Worm (Caenorhabditis elegans) whole organism, late embryonic: Measurements from ENCODE around the gene try-12.

ENCODE experiments used
- C38D4.7 ChIP-seq: fragments of 200-800 bp; sonication (Bioruptor generic); optimal IDR thresholded peaks from 2 replicates; lab custom pipeline; 2018; ENCODE audit warnings: mild to moderate bottlenecking, missing genetic modification characterization, moderate library complexity, missing compliant biosample characterization
- F13H6.1 ChIP-seq: sonication (generic microtip); optimal IDR thresholded peaks from 2 replicates; lab custom pipeline; 2016; ENCODE audit warnings: missing genetic modification characterization, missing compliant biosample characterization
- K02D7.2 ChIP-seq: sonication (generic microtip); optimal IDR thresholded peaks from 2 replicates; lab custom pipeline; 2017; ENCODE audit warnings: mild to moderate bottlenecking, missing genetic modification characterization, missing compliant biosample characterization
- K09A11.1 ChIP-seq: sonication (generic microtip); optimal IDR thresholded peaks from 2 replicates; lab custom pipeline; 2017; ENCODE audit warnings: antibody characterized with exemption, mild to moderate bottlenecking, missing genetic modification characterization, missing compliant biosample characterization; ENCODE audit not compliant: insufficient read depth
- Y22D7AL.16 ChIP-seq: sonication (generic microtip); optimal IDR thresholded peaks from 2 replicates; lab custom pipeline; 2016; ENCODE audit warnings: missing genetic modification characterization, missing compliant biosample characterization
- ahr-1 ChIP-seq: sonication (generic microtip); optimal IDR thresholded peaks from 2 replicates; lab custom pipeline; 2016; ENCODE audit warnings: missing genetic modification characterization, missing compliant biosample characterization
- ama-1 ChIP-seq: fragments of 150-350 bp; optimal IDR thresholded peaks from 2 replicates; lab custom pipeline; 2014
- ceh-22 ChIP-seq: sonication (generic microtip); optimal IDR thresholded peaks from 2 replicates; lab custom pipeline; 2017; ENCODE audit warnings: missing biosample characterization, missing genetic modification characterization
- ceh-30 ChIP-seq: fragments of 150-350 bp; optimal IDR thresholded peaks from 2 replicates; lab custom pipeline; 2014; ENCODE audit warnings: missing biosample characterization, missing genetic modification characterization
- ceh-45 ChIP-seq: fragments of 200-800 bp; sonication (Bioruptor generic); IDR thresholded peaks from 2 replicates; pipeline ENCODE4 v1.3.6; 2022; ENCODE audit warnings: missing genetic modification reagents, missing genetic modification characterization, missing compliant biosample characterization
- ceh-48 ChIP-seq: sonication (generic microtip); optimal IDR thresholded peaks from 2 replicates; lab custom pipeline; 2016; ENCODE audit warnings: missing genetic modification characterization, inconsistent platforms, missing compliant biosample characterization
- ceh-9 ChIP-seq: sonication (generic microtip); optimal IDR thresholded peaks from 2 replicates; lab custom pipeline; 2016; ENCODE audit warnings: mild to moderate bottlenecking, missing genetic modification characterization, inconsistent platforms, missing compliant biosample characterization
- dmd-4 ChIP-seq: sonication (generic microtip); optimal IDR thresholded peaks from 2 replicates; lab custom pipeline; 2016; ENCODE audit warnings: borderline replicate concordance, missing genetic modification characterization, missing compliant biosample characterization
- dve-1 ChIP-seq: sonication (generic microtip); optimal IDR thresholded peaks from 2 replicates; lab custom pipeline; 2017; ENCODE audit warnings: antibody characterized with exemption, mild to moderate bottlenecking, missing genetic modification characterization, missing compliant biosample characterization
- elt-2 ChIP-seq: sonication (generic microtip); optimal IDR thresholded peaks from 2 replicates; lab custom pipeline; 2016; ENCODE audit warnings: missing genetic modification reagents, missing genetic modification characterization, missing compliant biosample characterization
- elt-4 ChIP-seq: sonication (generic microtip); optimal IDR thresholded peaks from 2 replicates; lab custom pipeline; 2016; ENCODE audit warnings: missing genetic modification characterization, missing compliant biosample characterization
- ets-4 ChIP-seq: sonication (generic microtip); optimal IDR thresholded peaks from 2 replicates; lab custom pipeline; 2016; ENCODE audit warnings: missing genetic modification characterization, missing compliant biosample characterization
- eyg-1 ChIP-seq: sonication (generic microtip); optimal IDR thresholded peaks from 2 replicates; lab custom pipeline; 2016; ENCODE audit warnings: missing genotype, missing genetic modification characterization, missing compliant biosample characterization
- fax-1 ChIP-seq: sonication (generic microtip); optimal IDR thresholded peaks from 2 replicates; lab custom pipeline; 2016; ENCODE audit warnings: missing genotype, missing genetic modification characterization, missing compliant biosample characterization
- fkh-10 ChIP-seq: fragments of 150-350 bp; optimal IDR thresholded peaks from 2 replicates; lab custom pipeline; 2014; ENCODE audit warnings: missing biosample characterization, missing genetic modification reagents, missing genetic modification characterization
- fkh-6 ChIP-seq: sonication (generic microtip); optimal IDR thresholded peaks from 2 replicates; lab custom pipeline; 2016; ENCODE audit warnings: missing genetic modification characterization, missing compliant biosample characterization
- hlh-15 ChIP-seq: sonication (generic microtip); optimal IDR thresholded peaks from 2 replicates; lab custom pipeline; 2016; ENCODE audit warnings: missing genetic modification characterization, missing compliant biosample characterization
- hlh-30 ChIP-seq: sonication (generic microtip); optimal IDR thresholded peaks from 2 replicates; lab custom pipeline; 2017; ENCODE audit warnings: antibody characterized with exemption, missing genetic modification characterization, missing compliant biosample characterization; ENCODE audit not compliant: insufficient read depth
- hlh-6 ChIP-seq: sonication (generic microtip); optimal IDR thresholded peaks from 2 replicates; lab custom pipeline; 2016; ENCODE audit warnings: missing genotype, missing genetic modification characterization, missing compliant biosample characterization
- lin-11 ChIP-seq: fragments of 200-800 bp; sonication (Bioruptor generic); optimal IDR thresholded peaks from 2 replicates; lab custom pipeline; 2018; ENCODE audit warnings: mild to moderate bottlenecking, missing genetic modification characterization, missing compliant biosample characterization
- madf-2 ChIP-seq: sonication (generic microtip); optimal IDR thresholded peaks from 2 replicates; lab custom pipeline; 2017; ENCODE audit warnings: missing genetic modification characterization, missing compliant biosample characterization
- mec-3 ChIP-seq: sonication (generic microtip); optimal IDR thresholded peaks from 2 replicates; lab custom pipeline; 2016; ENCODE audit warnings: borderline replicate concordance, missing genetic modification characterization, missing compliant biosample characterization
- nhr-11 ChIP-seq: fragments of 150-350 bp; optimal IDR thresholded peaks from 2 replicates; lab custom pipeline; 2014; ENCODE audit warnings: missing biosample characterization, missing genetic modification characterization
- npax-4 ChIP-seq: sonication (generic microtip); optimal IDR thresholded peaks from 2 replicates; lab custom pipeline; 2016; ENCODE audit warnings: missing genetic modification characterization, missing compliant biosample characterization
- odd-2 ChIP-seq: sonication (generic microtip); optimal IDR thresholded peaks from 2 replicates; lab custom pipeline; 2017; ENCODE audit warnings: antibody characterized with exemption, mild to moderate bottlenecking, missing genetic modification characterization, missing compliant biosample characterization
- pag-3 ChIP-seq: sonication (generic microtip); optimal IDR thresholded peaks from 2 replicates; lab custom pipeline; 2016; ENCODE audit warnings: missing compliant biosample characterization, missing genetic modification characterization, borderline replicate concordance
- pat-9 ChIP-seq: fragments of 200-800 bp; sonication (Bioruptor generic); optimal IDR thresholded peaks from 2 replicates; lab custom pipeline; 2018; ENCODE audit warnings: mild to moderate bottlenecking, missing genetic modification characterization, moderate library complexity, missing compliant biosample characterization
- pax-1 ChIP-seq: fragments of 150-350 bp; optimal IDR thresholded peaks from 2 replicates; lab custom pipeline; 2014; ENCODE audit warnings: missing biosample characterization, missing genetic modification characterization
- pha-2 ChIP-seq: sonication (generic microtip); optimal IDR thresholded peaks from 2 replicates; lab custom pipeline; 2017; ENCODE audit warnings: mild to moderate bottlenecking, missing genetic modification characterization, missing compliant biosample characterization
- pha-4 ChIP-seq: fragments of 150-350 bp; optimal IDR thresholded peaks from 2 replicates; lab custom pipeline; 2018; ENCODE audit warnings: missing biosample characterization, missing genetic modification reagents, missing genetic modification characterization
- pqm-1 ChIP-seq: sonication (generic microtip); optimal IDR thresholded peaks from 2 replicates; lab custom pipeline; 2016; ENCODE audit warnings: missing genetic modification characterization, missing compliant biosample characterization
- pros-1 ChIP-seq: fragments of 150-350 bp; optimal IDR thresholded peaks from 2 replicates; lab custom pipeline; 2014; ENCODE audit warnings: missing biosample characterization, missing genetic modification reagents, missing genetic modification characterization
- sox-2 ChIP-seq: fragments of 200-800 bp; sonication (Bioruptor generic); IDR thresholded peaks from 2 replicates; pipeline ENCODE4 v1.3.6; 2022; ENCODE audit warnings: missing genetic modification reagents, missing genetic modification characterization, missing compliant biosample characterization
- sox-4 ChIP-seq: sonication (generic microtip); optimal IDR thresholded peaks from 2 replicates; lab custom pipeline; 2017; ENCODE audit warnings: mild to moderate bottlenecking, missing genetic modification characterization, inconsistent platforms, missing compliant biosample characterization
- tbx-2 ChIP-seq: sonication (generic microtip); optimal IDR thresholded peaks from 2 replicates; lab custom pipeline; 2016; ENCODE audit warnings: missing genetic modification characterization, missing compliant biosample characterization
- tbx-7 ChIP-seq: sonication (generic microtip); optimal IDR thresholded peaks from 2 replicates; lab custom pipeline; 2016; ENCODE audit warnings: missing genotype, missing genetic modification characterization, missing compliant biosample characterization
- unc-3 ChIP-seq, 2 experiments: fragments of 200-800 bp in 1 of 2; sonication (Bioruptor generic) in 1 of 2; sonication (generic microtip) in 1 of 2; conservative IDR thresholded peaks in 1 of 2; optimal IDR thresholded peaks in 1 of 2; 2 replicates each; pipeline versions ENCODE4 v1.3.6 to Lab custom; 2016 to 2022; ENCODE audit warnings: missing compliant biosample characterization in 2 of 2, missing genetic modification characterization in 2 of 2, missing genetic modification reagents in 1 of 2
- unc-42 ChIP-seq: sonication (generic microtip); optimal IDR thresholded peaks from 2 replicates; lab custom pipeline; 2016; ENCODE audit warnings: missing genotype, missing genetic modification characterization, missing compliant biosample characterization
- unc-55 ChIP-seq: sonication (generic microtip); optimal IDR thresholded peaks from 2 replicates; lab custom pipeline; 2017; ENCODE audit warnings: missing biosample characterization, missing genetic modification reagents, missing genetic modification characterization
- unc-86 ChIP-seq: sonication (generic microtip); optimal IDR thresholded peaks from 2 replicates; lab custom pipeline; 2016; ENCODE audit warnings: missing genetic modification characterization, missing compliant biosample characterization
- zip-5 ChIP-seq: sonication (generic microtip); optimal IDR thresholded peaks from 2 replicates; lab custom pipeline; 2016; ENCODE audit warnings: missing genetic modification characterization, missing compliant biosample characterization

The try-12 gene

DNA sequence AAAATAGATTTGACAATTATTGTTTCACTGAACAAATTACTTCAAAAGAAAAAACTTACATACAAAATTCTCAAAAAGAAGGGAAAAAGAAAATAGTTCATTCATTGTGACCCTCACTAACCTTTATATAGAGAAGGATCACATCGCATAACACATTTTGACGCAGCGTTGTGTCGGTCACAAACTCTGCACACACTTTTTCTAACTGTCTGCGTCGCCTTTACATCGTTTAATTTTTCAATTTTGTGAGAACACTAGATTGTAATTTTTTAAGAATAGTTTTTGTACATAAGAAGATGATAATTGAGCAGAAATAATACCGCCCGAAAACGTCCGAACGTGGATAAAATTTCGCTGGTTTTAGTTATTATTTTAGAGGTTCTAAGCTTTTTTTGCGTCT lies 31.8 kb downstream of the try-12 start, which contains the start of gene C18B10.6:
Gene C18B10.6 (minus strand): TSS at position 101 of the 400 bp plus-strand sequence.
- no peak for TF ChIP-seq pqm-1 (tag; lab: Kevin White, UChicago)
- TF ChIP-seq tbx-2 (tag; lab: Kevin White, UChicago): no peak
- TF ChIP-seq pax-1 (tag; lab: Kevin White, UChicago): no peak
- no peak for TF ChIP-seq nhr-11
- no peak for TF ChIP-seq elt-2 (tag; lab: Kevin White, UChicago)
- TF ChIP-seq eyg-1: no peak
- no peak for TF ChIP-seq K02D7.2 (tag; lab: Kevin White, UChicago)
- no peak for TF ChIP-seq K09A11.1 (tag; lab: Kevin White, UChicago)
- no peak for TF ChIP-seq ceh-45
- TF ChIP-seq elt-4 (tag; lab: Kevin White, UChicago): no peak
- no peak for TF ChIP-seq ceh-22
- no peak for TF ChIP-seq pros-1 (tag; lab: Kevin White, UChicago)
- no peak for TF ChIP-seq ets-4
- no peak for TF ChIP-seq madf-2 (tag; lab: Kevin White, UChicago)
- no peak for TF ChIP-seq Y22D7AL.16
- no peak for TF ChIP-seq dmd-4 (tag; lab: Kevin White, UChicago)
- TF ChIP-seq fkh-10 (GFP tag; lab: Kevin White, UChicago): no peak
- no peak for TF ChIP-seq npax-4 (tag; lab: Kevin White, UChicago)
- TF ChIP-seq ahr-1 (tag; lab: Kevin White, UChicago): no peak

DNA sequence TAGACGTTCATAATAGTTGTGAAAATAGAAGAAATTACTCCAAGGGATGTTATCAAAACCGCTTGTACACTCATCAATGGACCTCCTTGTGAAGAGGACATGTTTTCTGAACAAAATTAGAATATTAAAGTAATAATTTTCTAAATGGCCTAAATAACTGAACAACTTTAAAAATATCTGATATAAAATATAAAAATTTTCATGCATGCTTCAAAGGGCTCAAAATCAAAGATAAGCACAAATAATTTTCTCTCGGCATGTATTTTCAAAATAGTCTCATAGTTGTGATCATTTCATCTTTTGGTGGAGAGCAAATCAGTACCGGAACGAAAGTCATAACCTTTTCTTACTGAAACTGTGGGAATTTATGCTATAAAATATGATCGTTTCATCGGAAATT lies 35.8 kb downstream of the try-12 start, which contains the start of gene srbc-8:
Gene srbc-8 (minus strand): TSS at position 101 of the 400 bp plus-strand sequence.
- no peak for TF ChIP-seq zip-5
- no peak for TF ChIP-seq sox-2 (GFP tag; lab: Robert Waterston, UW)
- TF ChIP-seq tbx-7 (tag; lab: Kevin White, UChicago): no peak
- TF ChIP-seq dmd-4 (tag; lab: Kevin White, UChicago): no peak
- TF ChIP-seq K09A11.1 (tag; lab: Kevin White, UChicago): no peak
- no peak for TF ChIP-seq hlh-30 (tag; lab: Kevin White, UChicago)
- TF ChIP-seq nhr-11: no peak
- no peak for TF ChIP-seq elt-2 (tag; lab: Kevin White, UChicago)
- TF ChIP-seq pha-4 (tag; lab: Kevin White, UChicago): no peak
- no peak for TF ChIP-seq fax-1 (tag; lab: Kevin White, UChicago)
- no peak for TF ChIP-seq unc-42 (tag; lab: Kevin White, UChicago)
- no peak for TF ChIP-seq pax-1 (tag; lab: Kevin White, UChicago)
- TF ChIP-seq pat-9 (tag; lab: Kevin White, UChicago): no peak
- no peak for TF ChIP-seq ceh-45
- no peak for TF ChIP-seq ceh-30 (tag; lab: Kevin White, UChicago)
- TF ChIP-seq hlh-15 (tag; lab: Kevin White, UChicago): no peak
- no peak for TF ChIP-seq unc-55 (GFP tag; lab: Kevin White, UChicago)
- no peak for TF ChIP-seq hlh-6
- TF ChIP-seq ceh-9: no peak

ce11 chrV:7487518-7487917 lies 38.4 kb downstream of the try-12 start, which contains the start of gene srbc-7:
Gene srbc-7 (minus strand): TSS chrV:7487618.
- TF ChIP-seq unc-3 (GFP tag; conservative IDR thresholded peaks at IDR 0.05; lab: Robert Waterston, UW): no peak
- TF ChIP-seq unc-3 (tag; optimal IDR thresholded peaks at IDR 0.05; lab: Kevin White, UChicago): no peak
- TF ChIP-seq C38D4.7 (GFP tag; lab: Kevin White, UChicago): no peak
- no peak for TF ChIP-seq pag-3 (tag; lab: Kevin White, UChicago)
- TF ChIP-seq unc-86: no peak
- no peak for TF ChIP-seq pax-1 (tag; lab: Kevin White, UChicago)
- TF ChIP-seq lin-11 (tag; lab: Kevin White, UChicago): no peak
- no peak for TF ChIP-seq fkh-6 (tag; lab: Kevin White, UChicago)
- no peak for TF ChIP-seq fkh-10 (GFP tag; lab: Kevin White, UChicago)
- TF ChIP-seq ama-1 (lab: Kevin White, UChicago): no peak
- no peak for TF ChIP-seq sox-4
- TF ChIP-seq F13H6.1 (tag; lab: Kevin White, UChicago): no peak
- no peak for TF ChIP-seq ceh-48 (tag; lab: Kevin White, UChicago)
- TF ChIP-seq unc-55 (GFP tag; lab: Kevin White, UChicago): no peak
- no peak for TF ChIP-seq dve-1
- no peak for TF ChIP-seq mec-3 (tag; lab: Kevin White, UChicago)
- no peak for TF ChIP-seq zip-5
- no peak for TF ChIP-seq pha-2 (tag; lab: Kevin White, UChicago)
- no peak for TF ChIP-seq hlh-15 (tag; lab: Kevin White, UChicago)
- TF ChIP-seq odd-2 (tag; lab: Kevin White, UChicago): no peak
